Worm (Caenorhabditis elegans): ENCODE measurements around the gene K02E11.5.

- TF ChIP-seq snpc-4 (tag; optimal IDR thresholded peaks at IDR 0.05) (no peak), ceh-16 (tag; optimal IDR thresholded peaks at IDR 0.05) (no peak), pqm-1 (tag; optimal IDR thresholded peaks at IDR 0.05) (no peak)
Observed at ce11 chrV:14273019-14273418, 20.9 kb downstream of the K02E11.5 start, which contains the start of gene F40G12.6.
